Worm (Caenorhabditis elegans) whole organism, L1 larva: ENCODE results near the gene T25B9.8.

Experiments used
- lin-39 ChIP-seq: fragments of 150-350 bp; optimal IDR thresholded peaks from 2 replicates; lab custom pipeline; 2014; ENCODE audit warnings: missing biosample characterization, missing genetic modification reagents, missing genetic modification characterization
- nhr-11 ChIP-seq: fragments of 150-350 bp; optimal IDR thresholded peaks from 2 replicates; lab custom pipeline; 2014; ENCODE audit warnings: missing biosample characterization, missing genetic modification characterization
- sox-4 ChIP-seq: sonication (generic microtip); optimal IDR thresholded peaks from 2 replicates; lab custom pipeline; 2016; ENCODE audit warnings: missing genetic modification characterization, missing compliant biosample characterization
- sptf-1 ChIP-seq: fragments of 150-350 bp; optimal IDR thresholded peaks from 2 replicates; lab custom pipeline; 2014; ENCODE audit warnings: missing biosample characterization, missing genetic modification characterization
- unc-62 ChIP-seq: fragments of 150-350 bp; optimal IDR thresholded peaks from 2 replicates; lab custom pipeline; 2014; ENCODE audit warnings: missing biosample characterization, missing genetic modification reagents, missing genetic modification characterization

- TF ChIP-seq sptf-1 (tag; lab: Kevin White, UChicago) (no peak), sox-4 (no peak), lin-39 (no peak), unc-62 (GFP tag; lab: Kevin White, UChicago) (no peak), nhr-11 (tag; lab: Kevin White, UChicago) (no peak)
Measured at ce11 chrIV:10790353-10790752, 22.4 kb upstream of the T25B9.8 start, which contains the start of gene pept-2.
